Fruit fly (Drosophila melanogaster): Measurements from ENCODE around the gene c11.1.
A peak's percentile ranks its signal among the peaks of the same experiment; 100 is the strongest.

The c11.1 gene

dm6 chrX:9284024-9284738, 1.3 kb upstream of the c11.1 start, which contains the start of gene lz (continued):
- no peak for TF ChIP-seq tin (GFP tag; optimal IDR thresholded peaks at IDR 0.05)
- TF ChIP-seq trem (tag; optimal IDR thresholded peaks at IDR 0.05): no peak
- no peak for TF ChIP-seq ash1 (GFP tag; optimal IDR thresholded peaks at IDR 0.05)
- TF ChIP-seq insv (GFP tag; optimal IDR thresholded peaks at IDR 0.05): peak; percentile 30 to 92
- TF ChIP-seq dimm (GFP tag; IDR thresholded peaks at IDR 0.05): no peak
- TF ChIP-seq D19B (GFP tag; optimal IDR thresholded peaks at IDR 0.05): no peak
- 0 out of 4 replicates have a peak, but pooled peaks have one; percentile 52 for TF ChIP-seq chinmo (GFP tag; IDR thresholded peaks at IDR 0.05; ENCODE audit: partially characterized antibody)
- TF ChIP-seq Dll (GFP tag; IDR thresholded peaks at IDR 0.05; ENCODE audit: partially characterized antibody): peak; percentile 56; the same call in 1 of the 4 replicates
- no peak for TF ChIP-seq CG32767 (GFP tag; IDR thresholded peaks at IDR 0.05)
- no peak for TF ChIP-seq CG4360 (GFP tag; IDR thresholded peaks at IDR 0.05)
- TF ChIP-seq sc (optimal IDR thresholded peaks at IDR 0.05): no peak
- TF ChIP-seq sc (GFP tag; optimal IDR thresholded peaks at IDR 0.05): no peak
- TF ChIP-seq Nf-YA (GFP tag; IDR thresholded peaks at IDR 0.05): peak; percentile 37; the same call in 1 of the 2 replicates
- no peak; the same call in 1 of the 2 replicates for TF ChIP-seq seq (GFP tag; IDR thresholded peaks at IDR 0.05)
- TF ChIP-seq Jarid2 (GFP tag; optimal IDR thresholded peaks at IDR 0.05): peak; percentile 62
- no peak for TF ChIP-seq Opbp (GFP tag; IDR thresholded peaks at IDR 0.05; ENCODE audit: partially characterized antibody)
- no peak for TF ChIP-seq trh (GFP tag; optimal IDR thresholded peaks at IDR 0.05)
- 0 out of 2 replicates have a peak, but pooled peaks have one; percentile 8 for TF ChIP-seq CG13287 (GFP tag; IDR thresholded peaks at IDR 0.05; ENCODE audit: partially characterized antibody)
- TF ChIP-seq CG31388 (GFP tag; optimal IDR thresholded peaks at IDR 0.05): no peak
- no peak for TF ChIP-seq CG5953 (GFP tag; IDR thresholded peaks at IDR 0.05)
- TF ChIP-seq dm (GFP tag; optimal IDR thresholded peaks at IDR 0.05): no peak
- TF ChIP-seq z (GFP tag; IDR thresholded peaks at IDR 0.05): 0 out of 3 replicates have a peak, but pooled peaks have one; percentile 48
- no peak for TF ChIP-seq ara (GFP tag; IDR thresholded peaks at IDR 0.05)
- no peak for TF ChIP-seq CG10979 (tag; optimal IDR thresholded peaks at IDR 0.05)

dm6 chrX:9281998-9282644, 796 bp downstream of the c11.1 start:
- TF ChIP-seq kah (GFP tag; optimal IDR thresholded peaks at IDR 0.05) (peak; percentile 39), trem (tag; optimal IDR thresholded peaks at IDR 0.05) (no peak), CG8944 (GFP tag; optimal IDR thresholded peaks at IDR 0.05) (no peak), Elba2 (GFP tag; optimal IDR thresholded peaks at IDR 0.05) (peak; percentile 16), scrt (GFP tag; optimal IDR thresholded peaks at IDR 0.05) (peak; percentile 88), insv (GFP tag; optimal IDR thresholded peaks at IDR 0.05) (peak; percentile 35 to 90), Xbp1 (GFP tag; optimal IDR thresholded peaks at IDR 0.05) (peak; percentile 33), zen2 (GFP tag; IDR thresholded peaks at IDR 0.05; ENCODE audit: partially characterized antibody) (no peak), Six4 (GFP tag; optimal IDR thresholded peaks at IDR 0.05) (no peak)

dm6 chrX:9272830-9273507, 9.9 kb downstream of the c11.1 start, which contains the start of the genes Cfp1 and Aladin:
Gene Cfp1 (minus strand): TSS chrX:9272960.
Gene Aladin (plus strand): TSS chrX:9273413.
- TF ChIP-seq unc-4 (GFP tag; IDR thresholded peaks at IDR 0.05; ENCODE audit: partially characterized antibody): peak; percentile 60; the same call in 1 of the 2 replicates
- TF ChIP-seq crol (GFP tag; IDR thresholded peaks at IDR 0.05): no peak
- no peak for TF ChIP-seq CG13775 (GFP tag; optimal IDR thresholded peaks at IDR 0.05)
- no peak for TF ChIP-seq HLH54F (GFP tag; optimal IDR thresholded peaks at IDR 0.05)
- 0 out of 3 replicates have a peak, but pooled peaks have one; percentile 24 for TF ChIP-seq Doc3 (GFP tag; IDR thresholded peaks at IDR 0.05; ENCODE audit: partially characterized antibody)
- TF ChIP-seq tup (GFP tag; optimal IDR thresholded peaks at IDR 0.05): no peak
- peak; percentile 27 for TF ChIP-seq CG30020 (tag; optimal IDR thresholded peaks at IDR 0.05)
- peak; percentile 13 for TF ChIP-seq CG10267 (tag; optimal IDR thresholded peaks at IDR 0.05)
- TF ChIP-seq CG16813 (GFP tag; IDR thresholded peaks at IDR 0.05; ENCODE audit: partially characterized antibody): peak; percentile 59; the same call in 2 of the 3 replicates
- TF ChIP-seq pzg (GFP tag; optimal IDR thresholded peaks at IDR 0.05): no peak
- peak; percentile 70; the same call in 3 of the 4 replicates for TF ChIP-seq Dll (GFP tag; IDR thresholded peaks at IDR 0.05; ENCODE audit: partially characterized antibody)
- peak; percentile 33 for TF ChIP-seq Bgb (GFP tag; IDR thresholded peaks at IDR 0.05; ENCODE audit: partially characterized antibody)
- no peak for TF ChIP-seq CoRest (tag; optimal IDR thresholded peaks at IDR 0.05)
- TF ChIP-seq Sry-δ (GFP tag; optimal IDR thresholded peaks at IDR 0.05): peak; percentile 71
- TF ChIP-seq z (GFP tag; IDR thresholded peaks at IDR 0.05): no peak

All from whole organism, embryonic.